Fruit fly (Drosophila melanogaster) whole organism, prepupa: ENCODE data around the gene CG32071.

Experiments
- CG32006 ChIP-seq: fragments of 200-800 bp; sonication (Bioruptor generic); optimal IDR thresholded peaks from 3 replicates; lab custom pipeline; 2017; ENCODE audit warnings: missing biosample characterization, mild to moderate bottlenecking, missing genetic modification characterization
- CG4318 ChIP-seq: fragments of 200-800 bp; sonication (Bioruptor generic); optimal IDR thresholded peaks from 3 replicates; lab custom pipeline; 2017; ENCODE audit warnings: missing biosample characterization, mild to moderate bottlenecking, missing genetic modification characterization
- Hr39 ChIP-seq: fragments of 200-800 bp; sonication (Bioruptor generic); optimal IDR thresholded peaks from 2 replicates; lab custom pipeline; 2016; ENCODE audit warnings: missing biosample characterization, missing genetic modification characterization
- dac ChIP-seq: fragments of 200-800 bp; sonication (Bioruptor generic); optimal IDR thresholded peaks from 2 replicates; lab custom pipeline; 2017; ENCODE audit warnings: missing biosample characterization, mild to moderate bottlenecking, missing genetic modification characterization

- no peak for TF ChIP-seq CG32006
- TF ChIP-seq Hr39 (GFP tag; lab: Kevin White, UChicago) = no peak
- no peak for TF ChIP-seq CG4318 (GFP tag; lab: Kevin White, UChicago)
- TF ChIP-seq dac = no peak
Observed at dm6 chr3L:11094279-11094678, 9.4 kb downstream of the CG32071 start.
